Worm (Caenorhabditis elegans) whole organism, young adult: ENCODE results near the gene sta-2.
A peak's percentile ranks its signal among the peaks of the same experiment; 100 is the strongest.

Experiments
- D2030.7 ChIP-seq: fragments of 200-800 bp; sonication (Bioruptor generic); IDR thresholded peaks from 2 replicates; pipeline ENCODE4 v1.3.6; 2022; ENCODE audit warnings: missing genetic modification reagents, missing genetic modification characterization, missing compliant biosample characterization
- F33H1.4 ChIP-seq: fragments of 200-800 bp; sonication (Bioruptor generic); IDR thresholded peaks from 2 replicates; pipeline ENCODE4 v1.3.6; 2022; ENCODE audit warnings: missing genetic modification reagents, missing genetic modification characterization, missing compliant biosample characterization
- F55B11.4 ChIP-seq: sonication (generic microtip); optimal IDR thresholded peaks from 2 replicates; lab custom pipeline; 2016; ENCODE audit warnings: missing compliant biosample characterization, missing genetic modification characterization, borderline replicate concordance; ENCODE audit not compliant: insufficient read depth
- K12H6.12 ChIP-seq: fragments of 200-800 bp; sonication (Bioruptor generic); optimal IDR thresholded peaks from 2 replicates; lab custom pipeline; 2018; ENCODE audit warnings: mild to moderate bottlenecking, missing genetic modification characterization, missing compliant biosample characterization
- T07F8.4 ChIP-seq: sonication (generic microtip); optimal IDR thresholded peaks from 2 replicates; lab custom pipeline; 2016; ENCODE audit warnings: mild to moderate bottlenecking, missing genetic modification characterization, moderate library complexity, missing compliant biosample characterization
- Y53F4B.3 ChIP-seq: fragments of 200-800 bp; sonication (Bioruptor generic); IDR thresholded peaks from 2 replicates; pipeline ENCODE4 v1.3.6; 2022; ENCODE audit warnings: missing genetic modification reagents, missing genetic modification characterization, missing compliant biosample characterization
- Y67H2A.10 ChIP-seq: fragments of 200-800 bp; sonication (Bioruptor generic); conservative IDR thresholded peaks from 2 replicates; pipeline ENCODE4 v1.3.6; 2022; ENCODE audit warnings: missing genetic modification reagents, missing genetic modification characterization, missing compliant biosample characterization
- akir-1 ChIP-seq: fragments of 200-800 bp; sonication (Bioruptor generic); optimal IDR thresholded peaks from 2 replicates; lab custom pipeline; 2018; ENCODE audit warnings: mild to moderate bottlenecking, missing genetic modification characterization, moderate library complexity, missing compliant biosample characterization
- attf-5 ChIP-seq: fragments of 200-800 bp; sonication (Bioruptor generic); optimal IDR thresholded peaks from 2 replicates; lab custom pipeline; 2018; ENCODE audit warnings: mild to moderate bottlenecking, missing genetic modification characterization, missing compliant biosample characterization
- cebp-1 ChIP-seq, 2 experiments: fragments of 200-800 bp in 1 of 2; sonication (Bioruptor generic) in 1 of 2; sonication (generic microtip) in 1 of 2; IDR thresholded peaks in 1 of 2; optimal IDR thresholded peaks in 1 of 2; 2 replicates each; pipeline versions ENCODE4 v1.3.6 to Lab custom; 2017 to 2022; ENCODE audit warnings: missing compliant biosample characterization in 2 of 2, missing genetic modification characterization in 2 of 2, mild to moderate bottlenecking in 1 of 2, missing genetic modification reagents in 1 of 2, moderate library complexity in 1 of 2
- ceh-100 ChIP-seq: fragments of 200-800 bp; sonication (Bioruptor generic); IDR thresholded peaks from 2 replicates; pipeline ENCODE4 v1.3.6; 2022; ENCODE audit warnings: missing genetic modification reagents, missing genetic modification characterization, missing compliant biosample characterization
- ceh-91 ChIP-seq: fragments of 200-800 bp; sonication (Bioruptor generic); IDR thresholded peaks from 2 replicates; pipeline ENCODE4 v1.3.6; 2022; ENCODE audit warnings: missing genetic modification reagents, missing genetic modification characterization, missing compliant biosample characterization
- dox-1 ChIP-seq: fragments of 200-800 bp; sonication (Bioruptor generic); IDR thresholded peaks from 2 replicates; pipeline ENCODE4 v1.3.6; 2022; ENCODE audit warnings: missing genetic modification reagents, missing genetic modification characterization, missing compliant biosample characterization
- dpl-1 ChIP-seq: fragments of 150-350 bp; optimal IDR thresholded peaks from 2 replicates; lab custom pipeline; 2014; ENCODE audit warnings: missing biosample characterization, missing genetic modification reagents, missing genetic modification characterization
- ekl-4 ChIP-seq: fragments of 200-800 bp; sonication (Bioruptor generic); IDR thresholded peaks from 2 replicates; pipeline ENCODE4 v1.3.6; 2022; ENCODE audit warnings: missing genetic modification reagents, missing genetic modification characterization, missing compliant biosample characterization
- gei-17 ChIP-seq: fragments of 200-800 bp; sonication (Bioruptor generic); optimal IDR thresholded peaks from 2 replicates; lab custom pipeline; 2018; ENCODE audit warnings: mild to moderate bottlenecking, missing genetic modification characterization, missing compliant biosample characterization
- him-1 ChIP-seq: sonication (generic microtip); optimal IDR thresholded peaks from 2 replicates; lab custom pipeline; 2016; ENCODE audit warnings: missing genotype, missing genetic modification reagents, missing genetic modification characterization, missing compliant biosample characterization
- hmg-1.2 ChIP-seq: fragments of 200-800 bp; sonication (Bioruptor generic); IDR thresholded peaks from 2 replicates; pipeline ENCODE4 v1.3.6; 2022; ENCODE audit warnings: missing genetic modification reagents, missing genetic modification characterization, missing compliant biosample characterization
- let-607 ChIP-seq, 2 experiments: fragments of 200-800 bp in 1 of 2; sonication (Bioruptor generic) in 1 of 2; sonication (generic microtip) in 1 of 2; optimal IDR thresholded peaks; 2 replicates each; lab custom pipeline; 2016 to 2018; ENCODE audit warnings: mild to moderate bottlenecking in 2 of 2, missing compliant biosample characterization in 2 of 2, missing genetic modification characterization in 2 of 2, moderate library complexity in 2 of 2, missing genotype in 1 of 2
- lin-35 ChIP-seq, 3 experiments: fragments of 150-350 bp in 2 of 3; sonication (generic microtip) in 1 of 3; optimal IDR thresholded peaks; 2 replicates each; lab custom pipeline; 2014 to 2018; ENCODE audit warnings: missing biosample characterization in 3 of 3, missing genetic modification characterization in 3 of 3, missing genetic modification reagents in 3 of 3
- lir-1 ChIP-seq: fragments of 200-800 bp; sonication (Bioruptor generic); conservative IDR thresholded peaks from 2 replicates; pipeline ENCODE4 v1.3.6; 2022; ENCODE audit warnings: missing genetic modification reagents, missing genetic modification characterization, missing compliant biosample characterization
- lsl-1 ChIP-seq: fragments of 200-800 bp; sonication (Bioruptor generic); optimal IDR thresholded peaks from 2 replicates; lab custom pipeline; 2018; ENCODE audit warnings: mild to moderate bottlenecking, missing genetic modification characterization, moderate library complexity, missing compliant biosample characterization
- madf-10 ChIP-seq: sonication (generic microtip); optimal IDR thresholded peaks from 2 replicates; lab custom pipeline; 2016; ENCODE audit warnings: mild to moderate bottlenecking, missing genetic modification characterization, missing compliant biosample characterization
- madf-3 ChIP-seq: fragments of 200-800 bp; sonication (Bioruptor generic); IDR thresholded peaks from 2 replicates; pipeline ENCODE4 v1.3.6; 2022; ENCODE audit warnings: missing genetic modification reagents, missing genetic modification characterization, missing compliant biosample characterization
- mel-28 ChIP-seq: sonication (generic microtip); optimal IDR thresholded peaks from 2 replicates; lab custom pipeline; 2016; ENCODE audit warnings: borderline replicate concordance, mild to moderate bottlenecking, missing genetic modification characterization, missing compliant biosample characterization
- mes-4 ChIP-seq: sonication (generic microtip); optimal IDR thresholded peaks from 2 replicates; lab custom pipeline; 2016; ENCODE audit warnings: missing genotype, missing genetic modification characterization, missing compliant biosample characterization
- mxl-1 ChIP-seq: sonication (generic microtip); optimal IDR thresholded peaks from 2 replicates; lab custom pipeline; 2016; ENCODE audit warnings: missing genetic modification characterization, missing compliant biosample characterization
- nhr-80 ChIP-seq: sonication (generic microtip); optimal IDR thresholded peaks from 2 replicates; lab custom pipeline; 2016; ENCODE audit warnings: missing genetic modification characterization, missing compliant biosample characterization
- rec-8 ChIP-seq, 2 experiments: sonication (generic microtip); optimal IDR thresholded peaks; 2 replicates each; lab custom pipeline; 2016; ENCODE audit warnings: mild to moderate bottlenecking in 2 of 2, missing genetic modification characterization in 2 of 2, missing genetic modification reagents in 2 of 2, missing genotype in 2 of 2, missing biosample characterization in 1 of 2, missing compliant biosample characterization in 1 of 2, moderate library complexity in 1 of 2
- rpc-1 ChIP-seq, 2 experiments: fragments of 150-350 bp in 1 of 2; sonication (generic microtip) in 1 of 2; optimal IDR thresholded peaks; 2 replicates each; lab custom pipeline; 2014 to 2018; ENCODE audit warnings: missing biosample characterization in 1 of 2, missing genetic modification characterization in 1 of 2, missing genetic modification reagents in 1 of 2, missing genotype in 1 of 2
- sea-2 ChIP-seq: fragments of 200-800 bp; sonication (Bioruptor generic); IDR thresholded peaks from 2 replicates; pipeline ENCODE4 v1.3.6; 2022; ENCODE audit warnings: missing genetic modification characterization, missing compliant biosample characterization
- snpc-1.3 ChIP-seq: sonication (generic microtip); optimal IDR thresholded peaks from 2 replicates; lab custom pipeline; 2017; ENCODE audit warnings: missing genetic modification characterization, mild to moderate bottlenecking, missing compliant biosample characterization, antibody characterized with exemption, moderate library complexity, missing genotype, missing genetic modification reagents; ENCODE audit not compliant: insufficient read depth
- snpc-4 ChIP-seq, 5 experiments: fragments of 150-350 bp in 1 of 5; sonication (generic microtip) in 4 of 5; optimal IDR thresholded peaks; 2 replicates each; lab custom pipeline; 2014 to 2018; ENCODE audit warnings: missing genetic modification characterization in 5 of 5, missing biosample characterization in 3 of 5, antibody characterized with exemption in 2 of 5, mild to moderate bottlenecking in 2 of 5, missing compliant biosample characterization in 2 of 5, missing genotype in 2 of 5, moderate library complexity in 2 of 5, missing genetic modification reagents in 1 of 5
- tbp1 ChIP-seq: fragments of 200-800 bp; sonication (Bioruptor generic); optimal IDR thresholded peaks from 2 replicates; lab custom pipeline; 2018; ENCODE audit warnings: mild to moderate bottlenecking, missing genetic modification characterization, missing compliant biosample characterization
- ztf-25 ChIP-seq: fragments of 200-800 bp; sonication (Bioruptor generic); IDR thresholded peaks from 2 replicates; pipeline ENCODE4 v1.3.6; 2022; ENCODE audit warnings: missing genetic modification reagents, missing genetic modification characterization, missing compliant biosample characterization
- ztf-26 ChIP-seq: sonication (generic microtip); optimal IDR thresholded peaks from 2 replicates; lab custom pipeline; 2017; ENCODE audit warnings: missing genetic modification characterization, missing compliant biosample characterization

The sta-2 gene

DNA sequence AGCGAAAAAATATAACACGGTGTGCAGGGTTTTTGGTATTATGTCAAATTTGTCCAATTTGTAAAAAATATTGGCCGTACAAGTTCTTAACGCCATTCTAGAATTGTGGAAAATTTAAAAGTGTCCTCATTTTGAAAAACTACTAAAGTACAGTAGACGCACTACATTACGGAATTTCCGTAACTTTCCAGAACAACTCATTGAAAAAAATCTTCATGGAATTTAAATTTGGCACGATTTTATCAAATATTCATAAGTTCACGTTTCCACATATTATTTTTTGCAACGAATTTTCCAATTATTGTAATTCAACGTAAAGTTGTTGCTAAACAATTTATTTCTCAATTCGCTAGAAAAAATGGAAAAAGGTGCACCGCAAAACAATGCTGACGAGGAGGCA lies 26.1 kb upstream of the sta-2 start, which contains the start of gene F40F9.3:
Gene F40F9.3, plus strand, starts transcription at position 301 of the 400 bp plus-strand sequence.
- no peak for TF ChIP-seq ztf-25
- no peak for TF ChIP-seq ceh-100
- no peak for TF ChIP-seq rpc-1 (optimal IDR thresholded peaks at IDR 0.05; lab: Kevin White, UChicago)
- TF ChIP-seq rpc-1 (tag; optimal IDR thresholded peaks at IDR 0.05; lab: Kevin White, UChicago), result no peak
- no peak for TF ChIP-seq lin-35 (GFP tag; optimal IDR thresholded peaks at IDR 0.05; lab: Kevin White, UChicago)
- TF ChIP-seq ekl-4, result no peak
- no peak for TF ChIP-seq Y67H2A.10 (GFP tag; lab: Robert Waterston, UW)
- no peak for TF ChIP-seq him-1 (tag; lab: Kevin White, UChicago)
- no peak for TF ChIP-seq gei-17
- no peak for TF ChIP-seq dox-1 (GFP tag; lab: Robert Waterston, UW)

DNA sequence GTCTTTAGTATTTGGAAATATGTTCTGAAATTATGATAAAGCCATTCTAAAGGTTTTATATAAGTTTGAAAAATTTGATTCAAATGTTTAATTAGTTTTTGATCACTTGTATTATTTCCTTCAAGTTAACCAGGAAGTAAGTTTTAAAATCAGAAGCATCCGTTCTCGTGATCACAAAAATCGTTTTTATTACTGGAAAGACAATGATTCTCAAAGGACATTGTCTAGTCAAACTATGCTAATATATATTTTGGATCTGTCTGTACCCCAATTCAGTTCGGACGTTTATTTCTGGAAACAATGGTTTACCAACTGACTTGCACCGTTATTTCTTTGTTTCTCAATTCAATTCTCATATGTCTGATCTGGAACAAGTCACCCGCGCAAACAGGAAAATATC lies 24.6 kb upstream of the sta-2 start, which contains the start of gene str-188:
Gene str-188, plus strand, starts transcription at position 301 of the 400 bp plus-strand sequence.
- TF ChIP-seq Y53F4B.3 (GFP tag; lab: Robert Waterston, UW) (no peak), gei-17 (no peak), madf-3 (GFP tag; lab: Robert Waterston, UW) (no peak), K12H6.12 (tag; lab: Kevin White, UChicago) (no peak), sea-2 (no peak), attf-5 (GFP tag; lab: Kevin White, UChicago) (no peak), mel-28 (tag; lab: Kevin White, UChicago) (no peak), rec-8 (tag; optimal IDR thresholded peaks at IDR 0.05; lab: Kevin White, UChicago) (no peak)

- TF ChIP-seq mxl-1 (tag; lab: Kevin White, UChicago) (no peak), hmg-1.2 (GFP tag; lab: Robert Waterston, UW) (peak; percentile 33; the same call in 1 of the 2 replicates)
Measured at ce11 chrV:9724021-9724671, 16.9 kb upstream of the sta-2 start, which contains the start of gene slcr-46.3. slcr-46.3 (minus strand) TSS chrV:9724106.

ce11 chrV:9725719-9726118 lies 15.3 kb upstream of the sta-2 start:
- TF ChIP-seq nhr-80 (tag; lab: Kevin White, UChicago) (peak; percentile 39), akir-1 (GFP tag; lab: Kevin White, UChicago) (no peak)

ce11 chrV:9729462-9730162 lies 11.4 kb upstream of the sta-2 start, which contains the start of the genes aagr-3 and drap-1:
aagr-3 (minus strand) TSS chrV:9729512.
drap-1 (plus strand) TSS chrV:9730106.
- TF ChIP-seq T07F8.4 (tag; lab: Kevin White, UChicago) (no peak), D2030.7 (GFP tag; lab: Robert Waterston, UW) (0 out of 2 replicates have a peak, but pooled peaks have one; percentile 17), ztf-26 (no peak), lsl-1 (GFP tag; lab: Kevin White, UChicago) (peak; percentile 60), lir-1 (GFP tag; lab: Robert Waterston, UW) (no peak), dpl-1 (GFP tag; lab: Kevin White, UChicago) (peak; percentile 10), mes-4 (tag; lab: Kevin White, UChicago) (no peak), cebp-1 (GFP tag; IDR thresholded peaks at IDR 0.05; lab: Robert Waterston, UW) (no peak), cebp-1 (tag; optimal IDR thresholded peaks at IDR 0.05; lab: Kevin White, UChicago) (peak; percentile 40), tbp1 (GFP tag; lab: Kevin White, UChicago) (peak; percentile 0), nhr-80 (tag; lab: Kevin White, UChicago) (peak; percentile 66), rec-8 (tag; optimal IDR thresholded peaks at IDR 0.05; lab: Kevin White, UChicago) (no peak), snpc-1.3 (tag; lab: Kevin White, UChicago) (no peak), F55B11.4 (tag; lab: Kevin White, UChicago) (no peak), ceh-91 (GFP tag; lab: Robert Waterston, UW) (0 out of 2 replicates have a peak, but pooled peaks have one; percentile 27), snpc-4 (GFP tag; optimal IDR thresholded peaks at IDR 0.05; lab: Kevin White, UChicago) (no peak), snpc-4 (tag; optimal IDR thresholded peaks at IDR 0.05; lab: Kevin White, UChicago) (peak in 1 of 4 experiments; percentile 8), let-607 (tag; optimal IDR thresholded peaks at IDR 0.05; lab: Kevin White, UChicago) (no peak), hmg-1.2 (GFP tag; lab: Robert Waterston, UW) (no peak), madf-10 (tag; lab: Kevin White, UChicago) (no peak), dox-1 (GFP tag; lab: Robert Waterston, UW) (peak; percentile 14; the same call in 1 of the 2 replicates), F33H1.4 (peak; percentile 50; the same call in 1 of the 2 replicates)
